Fruit fly (Drosophila melanogaster): ENCODE data around the gene Tdh.

Gene Tdh

dm6 chr3L:20470991-20471498 lies 4.3 kb downstream of the Tdh start (continued):
- TF ChIP-seq jing (GFP tag; optimal IDR thresholded peaks at IDR 0.05) (peak; percentile 23), gro (GFP tag; optimal IDR thresholded peaks at IDR 0.05) (no peak), ac (GFP tag; optimal IDR thresholded peaks at IDR 0.05) (peak; percentile 30), CG15011 (GFP tag; optimal IDR thresholded peaks at IDR 0.05) (peak; percentile 0), NfI (GFP tag; optimal IDR thresholded peaks at IDR 0.05) (peak; percentile 46), ftz-f1 (GFP tag; optimal IDR thresholded peaks at IDR 0.05) (no peak), CG34224 (GFP tag; IDR thresholded peaks at IDR 0.05; ENCODE audit: partially characterized antibody) (no peak), CG5245 (GFP tag; optimal IDR thresholded peaks at IDR 0.05) (peak; percentile 46), insv (GFP tag; optimal IDR thresholded peaks at IDR 0.05) (no peak), Hmr (GFP tag; optimal IDR thresholded peaks at IDR 0.05) (peak; percentile 42), CG43689 (GFP tag; IDR thresholded peaks at IDR 0.05) (peak; percentile 37; the same call in 1 of the 2 replicates), CG4360 (GFP tag; IDR thresholded peaks at IDR 0.05) (no peak), CG9876 (GFP tag; optimal IDR thresholded peaks at IDR 0.05) (no peak), sob (GFP tag; IDR thresholded peaks at IDR 0.05) (peak; percentile 52), bbx (GFP tag; IDR thresholded peaks at IDR 0.05; ENCODE audit: partially characterized antibody) (no peak), BEAF-32 (GFP tag; optimal IDR thresholded peaks at IDR 0.05) (no peak), HLH3B (GFP tag; IDR thresholded peaks at IDR 0.05) (peak; percentile 61), Pdp1 (GFP tag; optimal IDR thresholded peaks at IDR 0.05) (peak in 1 of 2 experiments; percentile 46), nmo (GFP tag; optimal IDR thresholded peaks at IDR 0.05) (peak; percentile 23), stc (GFP tag; IDR thresholded peaks at IDR 0.05) (peak; percentile 60), CG14860 (GFP tag; IDR thresholded peaks at IDR 0.05; ENCODE audit: partially characterized antibody) (no peak), H15 (GFP tag; IDR thresholded peaks at IDR 0.05) (no peak), cato (GFP tag; optimal IDR thresholded peaks at IDR 0.05; ENCODE audit: borderline replicate concordance) (no peak), Hr51 (GFP tag; optimal IDR thresholded peaks at IDR 0.05) (peak in 1 of 2 experiments; percentile 70), Sox100B (GFP tag; optimal IDR thresholded peaks at IDR 0.05) (peak; percentile 44), Mes4 (GFP tag; optimal IDR thresholded peaks at IDR 0.05) (no peak), CG6272 (GFP tag; IDR thresholded peaks at IDR 0.05) (no peak), al (GFP tag; IDR thresholded peaks at IDR 0.05) (no peak), Rx (GFP tag; IDR thresholded peaks at IDR 0.05) (peak; percentile 41; the same call in 1 of the 2 replicates), CG32532 (GFP tag; IDR thresholded peaks at IDR 0.05) (peak; percentile 27; the same call in 1 of the 2 replicates), croc (GFP tag; conservative IDR thresholded peaks at IDR 0.05) (peak; percentile 13; the same call in 1 of the 3 replicates), esg (GFP tag; conservative IDR thresholded peaks at IDR 0.05) (peak; percentile 22; the same call in 1 of the 2 replicates), Usf (GFP tag; optimal IDR thresholded peaks at IDR 0.05) (no peak), psq (GFP tag; optimal IDR thresholded peaks at IDR 0.05) (no peak), CG13894 (tag; optimal IDR thresholded peaks at IDR 0.05) (no peak), CG9727 (GFP tag; optimal IDR thresholded peaks at IDR 0.05) (peak; percentile 24), CG11093 (GFP tag; IDR thresholded peaks at IDR 0.05) (no peak; the same call in 2 of the 3 replicates), tup (GFP tag; optimal IDR thresholded peaks at IDR 0.05) (no peak), Rfx (GFP tag; IDR thresholded peaks at IDR 0.05) (peak; percentile 49; the same call in 1 of the 2 replicates), gsb (GFP tag; IDR thresholded peaks at IDR 0.05) (no peak), Hr3 (GFP tag; optimal IDR thresholded peaks at IDR 0.05) (peak; percentile 13), CG8281 (tag; optimal IDR thresholded peaks at IDR 0.05) (peak; percentile 19), schlank (tag; optimal IDR thresholded peaks at IDR 0.05) (no peak), exex (tag; optimal IDR thresholded peaks at IDR 0.05) (peak; percentile 89), Tbp (GFP tag; optimal IDR thresholded peaks at IDR 0.05) (no peak), toy (GFP tag; IDR thresholded peaks at IDR 0.05) (no peak), H2.0 (GFP tag; IDR thresholded peaks at IDR 0.05) (peak; percentile 54), CG9437 (GFP tag; optimal IDR thresholded peaks at IDR 0.05) (no peak), slbo (GFP tag; IDR thresholded peaks at IDR 0.05) (peak; percentile 42; the same call in 1 of the 2 replicates), CG32772 (GFP tag; IDR thresholded peaks at IDR 0.05) (0 out of 2 replicates have a peak, but pooled peaks have one; percentile 15)
